Fruit fly (Drosophila melanogaster): Measurements from ENCODE around the gene ValRS-m.

dm6 chr3L:8953199-8953956 is 11.2 kb downstream of the ValRS-m start:
- no peak for TF ChIP-seq pan (optimal IDR thresholded peaks at IDR 0.05)
- TF ChIP-seq brk (GFP tag; optimal IDR thresholded peaks at IDR 0.05), result no peak
- TF ChIP-seq Dfd (GFP tag; optimal IDR thresholded peaks at IDR 0.05), result no peak
- TF ChIP-seq psq (GFP tag; optimal IDR thresholded peaks at IDR 0.05), result no peak
- peak; percentile 15 for TF ChIP-seq OdsH (GFP tag; optimal IDR thresholded peaks at IDR 0.05)
- TF ChIP-seq CrebA (GFP tag; optimal IDR thresholded peaks at IDR 0.05; ENCODE audit: borderline replicate concordance), result no peak
- peak; percentile 66 for TF ChIP-seq HLH106 (tag; optimal IDR thresholded peaks at IDR 0.05)
- no peak for TF ChIP-seq dsf (GFP tag; optimal IDR thresholded peaks at IDR 0.05; ENCODE audit: borderline replicate concordance)

Data from whole organism, wandering third instar larva.